Worm (Caenorhabditis elegans) whole organism, L1 larva: ENCODE results near the gene ZC239.3.

Experiments
- C04F5.9 ChIP-seq: sonication (generic microtip); optimal IDR thresholded peaks from 2 replicates; lab custom pipeline; 2016; ENCODE audit warnings: missing genetic modification characterization, missing compliant biosample characterization
- F16B12.6 ChIP-seq: fragments of 150-350 bp; optimal IDR thresholded peaks from 2 replicates; lab custom pipeline; 2014; ENCODE audit warnings: missing biosample characterization, missing genetic modification characterization
- aha-1 ChIP-seq: fragments of 150-350 bp; optimal IDR thresholded peaks from 2 replicates; lab custom pipeline; 2014; ENCODE audit warnings: missing biosample characterization, missing genetic modification characterization
- alr-1 ChIP-seq: fragments of 200-800 bp; sonication (Bioruptor generic); optimal IDR thresholded peaks from 2 replicates; lab custom pipeline; 2018; ENCODE audit warnings: borderline replicate concordance, mild to moderate bottlenecking, missing genetic modification characterization, missing compliant biosample characterization
- aly-2 ChIP-seq: fragments of 150-350 bp; optimal IDR thresholded peaks from 2 replicates; lab custom pipeline; 2014; ENCODE audit warnings: missing biosample characterization, missing genetic modification characterization
- ceh-82 ChIP-seq, 3 experiments: fragments of 150-350 bp in 1 of 3; sonication (generic microtip) in 2 of 3; optimal IDR thresholded peaks; 2 replicates each; lab custom pipeline; 2014 to 2017; ENCODE audit warnings: missing biosample characterization in 3 of 3, missing genetic modification characterization in 3 of 3
- ceh-88 ChIP-seq: fragments of 200-800 bp; sonication (Bioruptor generic); IDR thresholded peaks from 2 replicates; pipeline ENCODE4 v1.3.6; 2022; ENCODE audit warnings: missing genetic modification characterization, missing compliant biosample characterization
- efl-1 ChIP-seq, 4 experiments: fragments of 150-350 bp; optimal IDR thresholded peaks in 3 of 4; peaks in 1 of 4; 1 replicate in 1 of 4; 2 replicates in 3 of 4; lab custom pipeline; 2014; ENCODE audit warnings: missing biosample characterization in 2 of 4, missing genetic modification characterization in 2 of 4, missing genetic modification reagents in 2 of 4
- efl-3 ChIP-seq: fragments of 200-800 bp; sonication (Bioruptor generic); optimal IDR thresholded peaks from 2 replicates; lab custom pipeline; 2018; ENCODE audit warnings: mild to moderate bottlenecking, missing genetic modification characterization, missing compliant biosample characterization
- egl-13 ChIP-seq: sonication (generic microtip); optimal IDR thresholded peaks from 2 replicates; lab custom pipeline; 2016; ENCODE audit warnings: missing genotype, missing genetic modification reagents, missing genetic modification characterization, missing compliant biosample characterization
- egl-27 ChIP-seq, 2 experiments: fragments of 150-350 bp in 1 of 2; sonication (generic microtip); optimal IDR thresholded peaks; 3 replicates each; lab custom pipeline; 2017 to 2018; ENCODE audit warnings: missing biosample characterization in 2 of 2, missing genetic modification characterization in 2 of 2, missing genetic modification reagents in 2 of 2
- elt-2 ChIP-seq: sonication (generic microtip); optimal IDR thresholded peaks from 2 replicates; lab custom pipeline; 2016; ENCODE audit warnings: missing genetic modification characterization, mild to moderate bottlenecking, inconsistent platforms, missing compliant biosample characterization, missing genetic modification reagents
- ets-5 ChIP-seq: fragments of 200-800 bp; sonication (Bioruptor generic); IDR thresholded peaks from 2 replicates; pipeline ENCODE4 v1.3.6; 2022; ENCODE audit warnings: missing genetic modification characterization, missing compliant biosample characterization
- fkh-10 ChIP-seq: sonication (generic microtip); optimal IDR thresholded peaks from 2 replicates; lab custom pipeline; 2017; ENCODE audit warnings: missing biosample characterization, missing genetic modification reagents, missing genetic modification characterization
- fkh-4 ChIP-seq: sonication (generic microtip); optimal IDR thresholded peaks from 2 replicates; lab custom pipeline; 2016; ENCODE audit warnings: missing compliant biosample characterization, missing genetic modification characterization, borderline replicate concordance
- hlh-4 ChIP-seq: sonication (generic microtip); optimal IDR thresholded peaks from 2 replicates; lab custom pipeline; 2016; ENCODE audit warnings: mild to moderate bottlenecking, missing genetic modification characterization, missing compliant biosample characterization
- hpl-2 ChIP-seq: fragments of 150-350 bp; optimal IDR thresholded peaks from 2 replicates; lab custom pipeline; 2014; ENCODE audit warnings: missing biosample characterization, missing genetic modification reagents, missing genetic modification characterization
- irx-1 ChIP-seq: sonication (generic microtip); optimal IDR thresholded peaks from 2 replicates; lab custom pipeline; 2016; ENCODE audit warnings: missing genetic modification characterization, missing compliant biosample characterization
- lin-14 ChIP-seq: fragments of 200-800 bp; sonication (Bioruptor generic); optimal IDR thresholded peaks from 2 replicates; lab custom pipeline; 2018; ENCODE audit warnings: mild to moderate bottlenecking, missing genetic modification characterization, moderate library complexity, missing compliant biosample characterization
- lin-15B ChIP-seq: fragments of 150-350 bp; sonication (generic microtip); optimal IDR thresholded peaks from 3 replicates; lab custom pipeline; 2014; ENCODE audit warnings: missing biosample characterization, missing genetic modification characterization
- lsy-2 ChIP-seq, 2 experiments: fragments of 150-350 bp; optimal IDR thresholded peaks; 2 replicates each; lab custom pipeline; 2014; ENCODE audit warnings: missing biosample characterization in 2 of 2, missing genetic modification characterization in 2 of 2
- mdl-1 ChIP-seq, 2 experiments: fragments of 150-350 bp; optimal IDR thresholded peaks; 2 replicates each; lab custom pipeline; 2014 to 2017; ENCODE audit warnings: missing biosample characterization in 2 of 2, missing genetic modification characterization in 2 of 2, inconsistent platforms in 1 of 2
- mef-2 ChIP-seq: fragments of 150-350 bp; optimal IDR thresholded peaks from 2 replicates; lab custom pipeline; 2014; ENCODE audit warnings: missing biosample characterization, missing genetic modification characterization
- nhr-19 ChIP-seq: fragments of 200-800 bp; sonication (Bioruptor generic); conservative IDR thresholded peaks from 2 replicates; pipeline ENCODE4 v1.3.6; 2022; ENCODE audit warnings: missing genetic modification characterization, missing compliant biosample characterization
- nhr-20 ChIP-seq: sonication (generic microtip); optimal IDR thresholded peaks from 2 replicates; lab custom pipeline; 2016; ENCODE audit warnings: mild to moderate bottlenecking, missing genetic modification characterization, missing compliant biosample characterization
- nhr-237 ChIP-seq: fragments of 150-350 bp; optimal IDR thresholded peaks from 2 replicates; lab custom pipeline; 2014; ENCODE audit warnings: missing biosample characterization, missing genetic modification characterization
- nhr-28 ChIP-seq: fragments of 150-350 bp; optimal IDR thresholded peaks from 2 replicates; lab custom pipeline; 2014; ENCODE audit warnings: missing biosample characterization, missing genetic modification characterization
- nhr-71 ChIP-seq: sonication (generic microtip); optimal IDR thresholded peaks from 2 replicates; lab custom pipeline; 2016; ENCODE audit warnings: mild to moderate bottlenecking, missing genetic modification characterization, moderate library complexity, missing compliant biosample characterization
- nhr-76 ChIP-seq: sonication (generic microtip); optimal IDR thresholded peaks from 2 replicates; lab custom pipeline; 2017; ENCODE audit warnings: missing biosample characterization, missing genetic modification characterization
- nhr-77 ChIP-seq: fragments of 150-350 bp; optimal IDR thresholded peaks from 2 replicates; lab custom pipeline; 2014; ENCODE audit warnings: missing biosample characterization, missing genetic modification characterization
- nhr-90 ChIP-seq: sonication (generic microtip); optimal IDR thresholded peaks from 2 replicates; lab custom pipeline; 2016; ENCODE audit warnings: mild to moderate bottlenecking, missing genetic modification characterization, missing compliant biosample characterization; ENCODE audit not compliant: poor library complexity
- pax-3 ChIP-seq: fragments of 200-800 bp; sonication (Bioruptor generic); optimal IDR thresholded peaks from 2 replicates; lab custom pipeline; 2018; ENCODE audit warnings: mild to moderate bottlenecking, missing genetic modification characterization, moderate library complexity, missing compliant biosample characterization
- skn-1 ChIP-seq: fragments of 150-350 bp; optimal IDR thresholded peaks from 2 replicates; lab custom pipeline; 2014; ENCODE audit warnings: missing biosample characterization, missing genetic modification characterization
- snu-23 ChIP-seq: sonication (generic microtip); optimal IDR thresholded peaks from 2 replicates; lab custom pipeline; 2016; ENCODE audit warnings: missing genetic modification characterization, missing compliant biosample characterization
- tlp-1 ChIP-seq: fragments of 150-350 bp; optimal IDR thresholded peaks from 2 replicates; lab custom pipeline; 2014; ENCODE audit warnings: missing biosample characterization, missing genetic modification characterization
- unc-98 ChIP-seq: fragments of 200-800 bp; sonication (Bioruptor generic); IDR thresholded peaks from 2 replicates; pipeline ENCODE4 v1.3.6; 2022; ENCODE audit warnings: missing genetic modification characterization, missing compliant biosample characterization
- xbp-1 ChIP-seq: sonication (generic microtip); optimal IDR thresholded peaks from 2 replicates; lab custom pipeline; 2016; ENCODE audit warnings: missing genetic modification characterization, missing compliant biosample characterization
- ztf-4 ChIP-seq: fragments of 150-350 bp; optimal IDR thresholded peaks from 2 replicates; lab custom pipeline; 2014; ENCODE audit warnings: missing biosample characterization, missing genetic modification characterization

The ZC239.3 gene

DNA sequence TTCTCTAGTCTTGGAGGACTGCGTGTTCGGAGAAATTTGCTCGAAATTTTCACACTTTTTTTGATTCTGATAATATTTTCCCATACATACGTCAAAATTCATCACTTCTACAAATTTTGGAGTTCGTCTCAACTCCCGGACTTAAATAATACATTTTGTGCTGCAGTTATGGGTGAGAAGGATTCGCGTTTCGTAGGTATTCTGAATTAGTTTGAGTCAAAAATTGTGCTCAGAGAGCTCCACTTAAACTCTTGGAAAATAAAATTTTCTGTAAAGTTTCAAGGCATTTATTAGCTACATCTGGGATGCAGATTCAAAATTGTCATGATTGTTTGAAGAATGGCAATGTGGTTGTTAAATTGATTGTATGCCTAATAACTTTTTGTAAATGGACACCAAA, 2.0 kb upstream of the ZC239.3 start, which contains the start of gene ZC239.4:
Gene ZC239.4, plus strand, starts transcription at position 301 of the 400 bp plus-strand sequence.
- TF ChIP-seq tlp-1 (tag; lab: Kevin White, UChicago) = no peak
- no peak for TF ChIP-seq mef-2 (tag; lab: Kevin White, UChicago)
- TF ChIP-seq irx-1 (tag; lab: Kevin White, UChicago) = no peak
- no peak for TF ChIP-seq ceh-88 (GFP tag; lab: Robert Waterston, UW)
- TF ChIP-seq nhr-20 = no peak
- TF ChIP-seq xbp-1 = no peak
- TF ChIP-seq nhr-90 (tag; lab: Kevin White, UChicago) = no peak
- no peak for TF ChIP-seq snu-23 (GFP tag; lab: Kevin White, UChicago)
- TF ChIP-seq lin-14 (GFP tag; lab: Kevin White, UChicago) = no peak

ce11 chrII:3220723-3221122, 4.9 kb downstream of the ZC239.3 start, which contains the start of gene ZC239.22:
TSS of gene ZC239.22 (minus strand) at chrII:3220823.
- TF ChIP-seq hlh-4 (tag; lab: Kevin White, UChicago) (no peak), egl-27 (tag; optimal IDR thresholded peaks at IDR 0.05; lab: Kevin White, UChicago) (no peak), nhr-19 (no peak), lin-15B (tag; lab: Kevin White, UChicago) (no peak), lsy-2 (tag; optimal IDR thresholded peaks at IDR 0.05; lab: Kevin White, UChicago) (no peak), ceh-82 (tag; optimal IDR thresholded peaks at IDR 0.05; lab: Kevin White, UChicago) (no peak), fkh-10 (GFP tag; lab: Kevin White, UChicago) (no peak), aly-2 (tag; lab: Kevin White, UChicago) (no peak), unc-98 (GFP tag; lab: Robert Waterston, UW) (no peak), nhr-28 (tag; lab: Kevin White, UChicago) (no peak), mdl-1 (tag; optimal IDR thresholded peaks at IDR 0.05; lab: Kevin White, UChicago) (no peak), nhr-71 (tag; lab: Kevin White, UChicago) (no peak), F16B12.6 (tag; lab: Kevin White, UChicago) (no peak), nhr-20 (no peak), efl-3 (GFP tag; lab: Kevin White, UChicago) (no peak), nhr-90 (tag; lab: Kevin White, UChicago) (no peak)

ce11 chrII:3221730-3222129, 5.9 kb downstream of the ZC239.3 start, which contains the start of gene ZC239.14:
TSS of gene ZC239.14 (minus strand) at chrII:3222034.
- TF ChIP-seq nhr-28 (tag; lab: Kevin White, UChicago) = no peak
- TF ChIP-seq skn-1 (tag; lab: Kevin White, UChicago) = no peak
- TF ChIP-seq egl-13 = no peak
- TF ChIP-seq ets-5 (GFP tag; lab: Robert Waterston, UW) = no peak
- TF ChIP-seq pax-3 (tag; lab: Kevin White, UChicago) = no peak
- no peak for TF ChIP-seq C04F5.9 (tag; lab: Kevin White, UChicago)
- TF ChIP-seq nhr-77 (tag; lab: Kevin White, UChicago) = no peak
- TF ChIP-seq lsy-2 (tag; optimal IDR thresholded peaks at IDR 0.05; lab: Kevin White, UChicago) = no peak
- TF ChIP-seq mdl-1 (tag; optimal IDR thresholded peaks at IDR 0.05; lab: Kevin White, UChicago) = no peak
- TF ChIP-seq ztf-4 (tag; lab: Kevin White, UChicago) = no peak
- no peak for TF ChIP-seq alr-1 (tag; lab: Kevin White, UChicago)
- TF ChIP-seq hpl-2 = no peak
- no peak for TF ChIP-seq aha-1 (tag; lab: Kevin White, UChicago)
- no peak for TF ChIP-seq elt-2 (tag; lab: Kevin White, UChicago)
- no peak for TF ChIP-seq fkh-4 (tag; lab: Kevin White, UChicago)
- TF ChIP-seq nhr-76 (tag; lab: Kevin White, UChicago) = no peak
- TF ChIP-seq efl-1 (optimal IDR thresholded peaks at IDR 0.05; lab: Kevin White, UChicago) = no peak
- no peak for TF ChIP-seq efl-1 (GFP tag; optimal IDR thresholded peaks at IDR 0.05 in 1 of 2; lab: Kevin White, UChicago)
- TF ChIP-seq nhr-237 (tag; lab: Kevin White, UChicago) = no peak
- TF ChIP-seq, all 84 proteins: peak for 0
